Worm (Caenorhabditis elegans) whole organism, L2 larva: Measurements from ENCODE around the gene str-181.

Experiments
- C34F6.9 ChIP-seq: fragments of 150-350 bp; optimal IDR thresholded peaks from 2 replicates; lab custom pipeline; 2014; ENCODE audit warnings: missing biosample characterization, missing genetic modification characterization
- F13H6.1 ChIP-seq: sonication (generic microtip); optimal IDR thresholded peaks from 2 replicates; lab custom pipeline; 2016; ENCODE audit warnings: missing genetic modification characterization, missing compliant biosample characterization
- R02D3.7 ChIP-seq: fragments of 150-350 bp; optimal IDR thresholded peaks from 2 replicates; lab custom pipeline; 2014; ENCODE audit warnings: missing biosample characterization, missing genetic modification characterization
- ZK546.5 ChIP-seq: sonication (generic microtip); optimal IDR thresholded peaks from 2 replicates; lab custom pipeline; 2017; ENCODE audit warnings: missing biosample characterization, missing genetic modification characterization
- aly-2 ChIP-seq: fragments of 150-350 bp; optimal IDR thresholded peaks from 2 replicates; lab custom pipeline; 2014; ENCODE audit warnings: missing biosample characterization, missing genetic modification characterization
- ama-1 ChIP-seq: fragments of 150-350 bp; optimal IDR thresholded peaks from 2 replicates; lab custom pipeline; 2018; ENCODE audit warnings: inconsistent platforms
- blmp-1 ChIP-seq: sonication (generic microtip); optimal IDR thresholded peaks from 2 replicates; lab custom pipeline; 2017; ENCODE audit warnings: missing genetic modification characterization, mild to moderate bottlenecking, missing compliant biosample characterization, antibody characterized with exemption, moderate library complexity; ENCODE audit not compliant: insufficient read depth
- ceh-82 ChIP-seq: fragments of 150-350 bp; optimal IDR thresholded peaks from 2 replicates; lab custom pipeline; 2014; ENCODE audit warnings: missing biosample characterization, missing genetic modification characterization
- crh-2 ChIP-seq: sonication (generic microtip); optimal IDR thresholded peaks from 2 replicates; lab custom pipeline; 2017; ENCODE audit warnings: missing biosample characterization, missing genetic modification characterization
- dmd-4 ChIP-seq: sonication (generic microtip); optimal IDR thresholded peaks from 2 replicates; lab custom pipeline; 2017; ENCODE audit warnings: missing biosample characterization, missing genetic modification characterization
- egl-27 ChIP-seq: sonication (generic microtip); optimal IDR thresholded peaks from 3 replicates; lab custom pipeline; 2017; ENCODE audit warnings: missing biosample characterization, missing genetic modification reagents, missing genetic modification characterization
- elt-1 ChIP-seq: fragments of 150-350 bp; optimal IDR thresholded peaks from 2 replicates; lab custom pipeline; 2014; ENCODE audit warnings: missing biosample characterization, missing genetic modification characterization
- elt-3 ChIP-seq: sonication (generic microtip); optimal IDR thresholded peaks from 2 replicates; lab custom pipeline; 2017; ENCODE audit warnings: missing biosample characterization, missing genetic modification characterization
- fos-1 ChIP-seq: fragments of 150-350 bp; optimal IDR thresholded peaks from 2 replicates; lab custom pipeline; 2014; ENCODE audit warnings: missing biosample characterization, missing genetic modification characterization
- lin-11 ChIP-seq: fragments of 150-350 bp; sonication (generic microtip); optimal IDR thresholded peaks from 2 replicates; lab custom pipeline; 2014; ENCODE audit warnings: missing biosample characterization, missing genetic modification characterization, inconsistent platforms, mixed read lengths
- lin-13 ChIP-seq: fragments of 150-350 bp; optimal IDR thresholded peaks from 2 replicates; lab custom pipeline; 2014; ENCODE audit warnings: missing biosample characterization, missing genetic modification reagents, missing genetic modification characterization
- lin-39 ChIP-seq: fragments of 150-350 bp; optimal IDR thresholded peaks from 2 replicates; lab custom pipeline; 2014; ENCODE audit warnings: missing biosample characterization, missing genetic modification reagents, missing genetic modification characterization
- lsy-2 ChIP-seq, 2 experiments: fragments of 150-350 bp in 1 of 2; sonication (generic microtip) in 1 of 2; optimal IDR thresholded peaks; 2 replicates each; lab custom pipeline; 2014 to 2017; ENCODE audit warnings: missing biosample characterization in 2 of 2, missing genetic modification characterization in 2 of 2
- nhr-10 ChIP-seq: sonication (generic microtip); optimal IDR thresholded peaks from 2 replicates; lab custom pipeline; 2017; ENCODE audit warnings: missing biosample characterization, missing genetic modification characterization
- nhr-11 ChIP-seq: fragments of 150-350 bp; optimal IDR thresholded peaks from 2 replicates; lab custom pipeline; 2014; ENCODE audit warnings: missing biosample characterization, missing genetic modification characterization
- nhr-129 ChIP-seq: fragments of 150-350 bp; optimal IDR thresholded peaks from 2 replicates; lab custom pipeline; 2014; ENCODE audit warnings: missing biosample characterization, missing genetic modification characterization
- nhr-21 ChIP-seq: fragments of 150-350 bp; optimal IDR thresholded peaks from 2 replicates; lab custom pipeline; 2014; ENCODE audit warnings: missing biosample characterization, missing genetic modification characterization
- nhr-23 ChIP-seq: fragments of 150-350 bp; optimal IDR thresholded peaks from 2 replicates; lab custom pipeline; 2014; ENCODE audit warnings: missing biosample characterization, missing genetic modification reagents, missing genetic modification characterization
- nhr-25 ChIP-seq: fragments of 150-350 bp; sonication (generic microtip); optimal IDR thresholded peaks from 3 replicates; lab custom pipeline; 2014; ENCODE audit warnings: missing biosample characterization, missing genetic modification characterization
- nhr-6 ChIP-seq: fragments of 150-350 bp; optimal IDR thresholded peaks from 2 replicates; lab custom pipeline; 2014; ENCODE audit warnings: missing biosample characterization, missing genetic modification characterization
- nhr-77 ChIP-seq: fragments of 150-350 bp; optimal IDR thresholded peaks from 2 replicates; lab custom pipeline; 2014; ENCODE audit warnings: missing biosample characterization, missing genetic modification characterization
- peb-1 ChIP-seq: fragments of 150-350 bp; optimal IDR thresholded peaks from 2 replicates; lab custom pipeline; 2014; ENCODE audit warnings: missing biosample characterization, missing genetic modification characterization
- sem-4 ChIP-seq: fragments of 150-350 bp; optimal IDR thresholded peaks from 2 replicates; lab custom pipeline; 2014; ENCODE audit warnings: missing biosample characterization, missing genetic modification reagents, missing genetic modification characterization
- sma-9 ChIP-seq, 2 experiments: fragments of 150-350 bp in 1 of 2; sonication (generic microtip) in 1 of 2; optimal IDR thresholded peaks; 2 replicates each; lab custom pipeline; 2014 to 2016; ENCODE audit warnings: missing genetic modification characterization in 2 of 2, mild to moderate bottlenecking in 1 of 2, missing biosample characterization in 1 of 2, missing compliant biosample characterization in 1 of 2, missing genetic modification reagents in 1 of 2, moderate library complexity in 1 of 2
- unc-55 ChIP-seq: fragments of 150-350 bp; sonication (generic microtip); optimal IDR thresholded peaks from 3 replicates; lab custom pipeline; 2014; ENCODE audit warnings: missing biosample characterization, missing genetic modification reagents, missing genetic modification characterization
- unc-62 ChIP-seq: fragments of 150-350 bp; optimal IDR thresholded peaks from 2 replicates; lab custom pipeline; 2014; ENCODE audit warnings: missing biosample characterization, missing genetic modification reagents, missing genetic modification characterization
- zag-1 ChIP-seq: fragments of 150-350 bp; optimal IDR thresholded peaks from 2 replicates; lab custom pipeline; 2014; ENCODE audit warnings: missing biosample characterization, missing genetic modification characterization
- ztf-1 ChIP-seq: fragments of 200-800 bp; sonication (Bioruptor generic); conservative IDR thresholded peaks from 2 replicates; pipeline ENCODE4 v1.3.6; 2022; ENCODE audit warnings: missing genetic modification characterization, missing compliant biosample characterization
- ztf-11 ChIP-seq: sonication (generic microtip); optimal IDR thresholded peaks from 2 replicates; lab custom pipeline; 2017; ENCODE audit warnings: missing biosample characterization, missing genetic modification characterization
- ztf-4 ChIP-seq: fragments of 150-350 bp; optimal IDR thresholded peaks from 2 replicates; lab custom pipeline; 2014; ENCODE audit warnings: missing biosample characterization, missing genetic modification characterization

The str-181 gene

DNA sequence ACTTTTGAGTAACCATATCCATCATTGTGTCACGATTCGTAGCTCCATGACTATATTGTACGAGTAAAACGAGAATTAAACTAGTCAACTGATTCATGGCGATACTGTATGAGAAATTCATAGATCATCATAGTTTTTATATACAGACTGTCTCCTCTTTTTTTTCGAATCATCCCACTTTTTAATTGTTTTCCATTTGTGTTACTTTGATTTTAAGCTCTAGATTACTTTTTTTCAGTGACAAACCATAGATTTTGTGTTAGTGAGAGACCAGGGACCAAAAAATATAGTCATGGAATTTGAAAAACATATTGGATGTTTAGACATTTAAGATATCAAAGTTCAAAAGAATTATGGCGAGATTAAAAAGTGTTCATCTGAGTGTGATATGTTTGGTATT lies 6.5 kb downstream of the str-181 start, which contains the start of gene R11D1.3:
Gene R11D1.3 (minus strand): TSS at position 101 of the 400 bp plus-strand sequence.
- TF ChIP-seq nhr-23 (tag; lab: Kevin White, UChicago) = no peak
- no peak for TF ChIP-seq C34F6.9
- TF ChIP-seq lin-13 = no peak
- TF ChIP-seq peb-1 (tag; lab: Kevin White, UChicago) = no peak
- TF ChIP-seq nhr-21 = no peak
- TF ChIP-seq dmd-4 (tag; lab: Kevin White, UChicago) = no peak
- TF ChIP-seq nhr-25 (tag; lab: Kevin White, UChicago) = no peak
- TF ChIP-seq lin-39 (tag; lab: Kevin White, UChicago) = no peak
- TF ChIP-seq sma-9 (GFP tag; optimal IDR thresholded peaks at IDR 0.05; lab: Kevin White, UChicago) = no peak
- no peak for TF ChIP-seq sma-9 (tag; optimal IDR thresholded peaks at IDR 0.05; lab: Kevin White, UChicago)

DNA sequence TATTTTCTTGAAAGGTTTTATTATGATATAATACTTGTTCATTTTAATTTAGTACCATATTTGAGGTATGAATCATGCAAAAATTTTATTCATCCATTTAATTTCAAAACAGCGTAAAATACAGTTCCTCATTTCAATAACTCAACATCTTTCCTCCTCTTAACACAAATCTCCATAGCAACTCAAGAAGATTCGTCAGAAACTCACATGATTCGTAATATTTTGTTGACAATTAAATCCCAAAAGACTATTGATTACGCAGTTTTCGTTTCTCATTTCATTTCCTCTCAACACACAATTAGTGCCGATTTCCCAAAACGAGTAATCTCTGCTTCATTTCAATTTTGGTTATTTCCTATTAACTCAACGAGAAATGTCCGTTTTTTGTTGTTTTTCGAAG lies 10.2 kb downstream of the str-181 start, which contains the start of gene R11D1.2:
Gene R11D1.2 (plus strand): TSS at position 301 of the 400 bp plus-strand sequence.
- no peak for TF ChIP-seq F13H6.1 (tag; lab: Kevin White, UChicago)
- no peak for TF ChIP-seq nhr-129 (tag; lab: Kevin White, UChicago)
- no peak for TF ChIP-seq nhr-6 (tag; lab: Kevin White, UChicago)
- TF ChIP-seq ZK546.5 (tag; lab: Kevin White, UChicago) = no peak
- TF ChIP-seq lsy-2 (tag; optimal IDR thresholded peaks at IDR 0.05; lab: Kevin White, UChicago) = no peak
- no peak for TF ChIP-seq elt-3 (tag; lab: Kevin White, UChicago)
- no peak for TF ChIP-seq sma-9 (GFP tag; optimal IDR thresholded peaks at IDR 0.05; lab: Kevin White, UChicago)
- TF ChIP-seq sma-9 (tag; optimal IDR thresholded peaks at IDR 0.05; lab: Kevin White, UChicago) = no peak
- TF ChIP-seq nhr-77 (tag; lab: Kevin White, UChicago) = no peak
- no peak for TF ChIP-seq egl-27
- no peak for TF ChIP-seq sem-4 (tag; lab: Kevin White, UChicago)
- TF ChIP-seq unc-55 = no peak
- no peak for TF ChIP-seq ceh-82
- TF ChIP-seq lin-11 = no peak
- TF ChIP-seq nhr-10 (tag; lab: Kevin White, UChicago) = no peak
- TF ChIP-seq R02D3.7 = no peak
- TF ChIP-seq zag-1 (tag; lab: Kevin White, UChicago) = no peak
- TF ChIP-seq nhr-11 (tag; lab: Kevin White, UChicago) = no peak
- TF ChIP-seq fos-1 = no peak
- TF ChIP-seq C34F6.9 = no peak
- TF ChIP-seq, all 48 proteins: peak for 0

DNA sequence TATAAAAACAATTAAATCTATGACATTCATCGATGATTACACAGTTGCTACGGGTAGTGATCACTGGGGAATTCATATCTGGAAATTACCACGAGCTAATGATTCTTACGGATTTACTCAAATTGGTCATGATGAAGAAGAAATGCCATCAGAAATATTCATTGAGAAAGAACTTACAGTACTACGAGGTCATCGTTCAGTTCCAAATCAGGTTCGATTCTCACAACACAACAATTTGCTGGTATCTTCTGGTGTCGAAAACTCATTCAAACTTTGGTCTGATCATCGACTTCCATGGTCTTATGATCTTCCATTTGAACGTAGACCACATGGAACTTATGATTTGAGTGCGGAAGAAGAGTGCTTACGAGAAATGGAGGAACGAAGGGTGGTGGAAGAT lies 12.0 kb downstream of the str-181 start:
- TF ChIP-seq ama-1 (lab: Kevin White, UChicago) (no peak), ZK546.5 (tag; lab: Kevin White, UChicago) (no peak), blmp-1 (tag; lab: Kevin White, UChicago) (no peak), unc-62 (no peak), nhr-23 (tag; lab: Kevin White, UChicago) (no peak), R02D3.7 (no peak), ztf-11 (tag; lab: Kevin White, UChicago) (no peak), elt-1 (tag; lab: Kevin White, UChicago) (no peak), nhr-77 (tag; lab: Kevin White, UChicago) (no peak), ztf-4 (tag; lab: Kevin White, UChicago) (no peak), ztf-1 (GFP tag; lab: Robert Waterston, UW) (no peak), unc-55 (no peak), C34F6.9 (no peak), aly-2 (tag; lab: Kevin White, UChicago) (no peak), ceh-82 (no peak), nhr-21 (no peak)
- TF ChIP-seq, all 48 proteins: peak for 0

DNA sequence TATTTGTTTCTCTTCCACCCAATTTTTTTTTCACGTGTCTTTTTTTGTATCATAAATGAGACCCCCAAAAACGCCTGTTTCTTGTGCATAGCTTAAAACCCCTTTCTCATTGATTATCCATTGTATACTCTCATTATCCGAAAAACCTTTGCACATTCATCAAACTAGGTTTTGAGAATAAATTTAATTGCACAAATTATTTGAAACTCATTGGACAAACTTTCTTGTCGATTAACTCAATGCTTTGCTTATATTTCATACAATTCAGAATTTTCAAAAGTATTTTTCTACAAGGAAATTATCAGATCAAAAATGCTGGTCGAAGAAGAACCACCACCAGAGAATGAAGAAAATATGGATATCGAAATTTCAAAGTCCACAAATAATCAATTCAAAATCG lies 14.4 kb downstream of the str-181 start, which contains the start of gene R11D1.1:
Gene R11D1.1 (plus strand): TSS at position 301 of the 400 bp plus-strand sequence.
- TF ChIP-seq C34F6.9 = no peak

DNA sequence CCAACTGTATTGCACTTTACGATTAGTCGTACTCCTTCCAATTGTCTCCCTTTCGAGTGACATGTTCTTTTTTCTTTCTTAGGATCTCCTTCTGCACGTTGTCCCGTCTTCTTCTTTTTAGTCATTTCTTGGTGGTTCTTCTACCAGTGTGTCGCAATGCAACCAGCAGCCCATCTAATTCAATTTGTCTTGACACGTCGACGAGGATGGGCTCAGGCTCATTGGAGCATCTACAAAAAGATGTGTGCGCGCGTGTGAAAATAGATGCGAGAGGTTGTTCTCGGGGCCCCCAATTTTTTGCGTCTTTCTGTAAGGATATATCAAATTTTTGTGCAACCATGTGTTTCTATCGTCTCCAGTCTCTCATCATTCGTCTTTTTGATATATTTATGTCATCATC lies 16.9 kb downstream of the str-181 start:
- TF ChIP-seq nhr-77 (tag; lab: Kevin White, UChicago) = no peak
- no peak for TF ChIP-seq dmd-4 (tag; lab: Kevin White, UChicago)
- peak; percentile 48 for TF ChIP-seq zag-1 (tag; lab: Kevin White, UChicago)
- no peak for TF ChIP-seq lsy-2 (tag; optimal IDR thresholded peaks at IDR 0.05; lab: Kevin White, UChicago)
- TF ChIP-seq R02D3.7 = no peak
- TF ChIP-seq crh-2 (tag; lab: Kevin White, UChicago) = peak; percentile 47
- TF ChIP-seq unc-55 = no peak
- TF ChIP-seq fos-1 = no peak
